Worm (Caenorhabditis elegans): ENCODE data around the gene fbxa-160.

- TF ChIP-seq dmd-4 (tag; optimal IDR thresholded peaks at IDR 0.05), result no peak
- no peak for TF ChIP-seq lin-39 (tag; optimal IDR thresholded peaks at IDR 0.05)
- no peak for TF ChIP-seq unc-39 (tag; optimal IDR thresholded peaks at IDR 0.05)
- no peak for TF ChIP-seq alr-1 (tag; optimal IDR thresholded peaks at IDR 0.05)
- no peak for TF ChIP-seq elt-1 (tag; optimal IDR thresholded peaks at IDR 0.05)
- no peak for TF ChIP-seq F13H6.1 (tag; optimal IDR thresholded peaks at IDR 0.05)
- TF ChIP-seq nhr-11 (tag; optimal IDR thresholded peaks at IDR 0.05), result no peak
- TF ChIP-seq nhr-77 (tag; optimal IDR thresholded peaks at IDR 0.05), result no peak
- TF ChIP-seq ZK546.5 (tag; optimal IDR thresholded peaks at IDR 0.05), result no peak
Observed at ce11 chrII:1621795-1622194, 2.7 kb downstream of the fbxa-160 start.

Measured in whole organism, L2 larva.